Fruit fly (Drosophila melanogaster): ENCODE data around the gene Vha26.
A peak's percentile ranks its signal among the peaks of the same experiment; 100 is the strongest.

The Vha26 gene

dm6 chr3R:5547464-5547943 lies 44.1 kb upstream of the Vha26 start, which contains the start of gene CG2519 (continued):
- 0 out of 3 replicates have a peak, but pooled peaks have one; percentile 39 for TF ChIP-seq CG11560 (tag; IDR thresholded peaks at IDR 0.05)
- TF ChIP-seq Xrp1 (GFP tag; IDR thresholded peaks at IDR 0.05), result peak; percentile 67; the same call in 1 of the 2 replicates
- peak; percentile 48 for TF ChIP-seq Mad (GFP tag; optimal IDR thresholded peaks at IDR 0.05)
- peak; percentile 92 for TF ChIP-seq Scr (GFP tag; IDR thresholded peaks at IDR 0.05; ENCODE audit: partially characterized antibody)
- TF ChIP-seq dati (GFP tag; IDR thresholded peaks at IDR 0.05), result peak; percentile 55; the same call in 1 of the 2 replicates
- peak; percentile 72 for TF ChIP-seq zfh2 (GFP tag; optimal IDR thresholded peaks at IDR 0.05)
- TF ChIP-seq pnt (GFP tag; optimal IDR thresholded peaks at IDR 0.05), result peak; percentile 19
- TF ChIP-seq CG11695 (GFP tag; IDR thresholded peaks at IDR 0.05), result 0 out of 3 replicates have a peak, but pooled peaks have one; percentile 19
- no peak for TF ChIP-seq nmo (GFP tag; optimal IDR thresholded peaks at IDR 0.05)
- peak; percentile 91 for TF ChIP-seq chinmo (GFP tag; IDR thresholded peaks at IDR 0.05; ENCODE audit: partially characterized antibody)
- TF ChIP-seq NK7.1 (GFP tag; optimal IDR thresholded peaks at IDR 0.05), result no peak
- TF ChIP-seq Tbp (GFP tag; optimal IDR thresholded peaks at IDR 0.05), result no peak
- TF ChIP-seq TFAM (GFP tag; optimal IDR thresholded peaks at IDR 0.05), result no peak
- peak; percentile 73 for TF ChIP-seq ewg (GFP tag; optimal IDR thresholded peaks at IDR 0.05)
- TF ChIP-seq CG10209 (GFP tag; optimal IDR thresholded peaks at IDR 0.05), result peak; percentile 15
- TF ChIP-seq CG2889 (GFP tag; IDR thresholded peaks at IDR 0.05), result no peak
- TF ChIP-seq C15 (GFP tag; IDR thresholded peaks at IDR 0.05), result no peak
- TF ChIP-seq Myb (GFP tag; optimal IDR thresholded peaks at IDR 0.05), result peak; percentile 73
- TF ChIP-seq gcm (GFP tag; optimal IDR thresholded peaks at IDR 0.05), result no peak
- TF ChIP-seq fd96Cb (tag; optimal IDR thresholded peaks at IDR 0.05), result no peak
- peak; percentile 74 for TF ChIP-seq Sry-β (GFP tag; optimal IDR thresholded peaks at IDR 0.05)
- TF ChIP-seq CG9215 (GFP tag; IDR thresholded peaks at IDR 0.05), result no peak
- TF ChIP-seq ase (GFP tag; IDR thresholded peaks at IDR 0.05), result peak; percentile 61; the same call in 2 of the 3 replicates
- no peak for TF ChIP-seq CG17385 (GFP tag; optimal IDR thresholded peaks at IDR 0.05)
- peak; percentile 58 for TF ChIP-seq CG7786 (GFP tag; optimal IDR thresholded peaks at IDR 0.05)
- TF ChIP-seq CG10321 (GFP tag; IDR thresholded peaks at IDR 0.05), result no peak
- no peak for TF ChIP-seq CG10565 (GFP tag; optimal IDR thresholded peaks at IDR 0.05)
- TF ChIP-seq Hr51 (GFP tag; optimal IDR thresholded peaks at IDR 0.05), result peak in 1 of 2 experiments; percentile 51
- no peak for TF ChIP-seq kni (GFP tag; optimal IDR thresholded peaks at IDR 0.05)
- peak; percentile 31; the same call in 1 of the 2 replicates for TF ChIP-seq gsb (GFP tag; IDR thresholded peaks at IDR 0.05)
- no peak for TF ChIP-seq CG15269 (tag; optimal IDR thresholded peaks at IDR 0.05)
- TF ChIP-seq CG16863 (GFP tag; optimal IDR thresholded peaks at IDR 0.05), result peak; percentile 34
- no peak for TF ChIP-seq fd64A (GFP tag; optimal IDR thresholded peaks at IDR 0.05)
- TF ChIP-seq Antp (GFP tag; optimal IDR thresholded peaks at IDR 0.05), result peak; percentile 58
- TF ChIP-seq CG18262 (tag; optimal IDR thresholded peaks at IDR 0.05), result no peak
- TF ChIP-seq CG8281 (tag; optimal IDR thresholded peaks at IDR 0.05), result peak; percentile 8
- TF ChIP-seq CG15514 (GFP tag; optimal IDR thresholded peaks at IDR 0.05), result peak; percentile 86
- no peak for TF ChIP-seq CG15601 (tag; optimal IDR thresholded peaks at IDR 0.05)
- no peak for TF ChIP-seq CG11504 (tag; optimal IDR thresholded peaks at IDR 0.05)
- TF ChIP-seq CG5953 (GFP tag; IDR thresholded peaks at IDR 0.05), result no peak
- TF ChIP-seq CG4820 (GFP tag; optimal IDR thresholded peaks at IDR 0.05), result peak; percentile 39
- TF ChIP-seq CG5180 (GFP tag; optimal IDR thresholded peaks at IDR 0.05), result no peak
- no peak for TF ChIP-seq HHEX (GFP tag; optimal IDR thresholded peaks at IDR 0.05)
- TF ChIP-seq nerfin-1 (tag; optimal IDR thresholded peaks at IDR 0.05), result no peak
- TF ChIP-seq CrebB (tag; optimal IDR thresholded peaks at IDR 0.05), result peak; percentile 59
- TF ChIP-seq dmrt99B (tag; optimal IDR thresholded peaks at IDR 0.05), result no peak
- TF ChIP-seq CG31441 (GFP tag; IDR thresholded peaks at IDR 0.05), result no peak
- TF ChIP-seq CG8944 (GFP tag; optimal IDR thresholded peaks at IDR 0.05), result peak; percentile 45
- TF ChIP-seq chn (GFP tag; optimal IDR thresholded peaks at IDR 0.05), result peak; percentile 62

Data from whole organism, embryonic.